Fruit fly (Drosophila melanogaster) whole organism, embryonic: Measurements from ENCODE around the gene Pex7.
A peak's percentile ranks its signal among the peaks of the same experiment; 100 is the strongest.

Source experiments
- Abd-B ChIP-seq: fragments of 200-800 bp; sonication (Bioruptor generic); optimal IDR thresholded peaks from 2 replicates; lab custom pipeline; 2018; ENCODE audit warnings: missing biosample characterization, mild to moderate bottlenecking, missing genetic modification characterization, moderate library complexity
- Ada2b ChIP-seq: fragments of 200-800 bp; sonication (Bioruptor generic); IDR thresholded peaks from 2 replicates; pipeline ENCODE4 v1.3.6; 2022; ENCODE audit warnings: missing biosample characterization, missing genetic modification characterization
- Antp ChIP-seq: fragments of 200-800 bp; sonication (Bioruptor generic); optimal IDR thresholded peaks from 3 replicates; lab custom pipeline; 2016; ENCODE audit warnings: missing biosample characterization, missing genetic modification characterization
- CG10274 ChIP-seq: fragments of 200-800 bp; sonication (Bioruptor generic); optimal IDR thresholded peaks from 3 replicates; lab custom pipeline; 2017; ENCODE audit warnings: missing biosample characterization, mild to moderate bottlenecking, missing genetic modification characterization
- CG11560 ChIP-seq: fragments of 200-800 bp; sonication (Bioruptor generic); IDR thresholded peaks from 3 replicates; pipeline ENCODE4 v1.3.6; 2022; ENCODE audit warnings: missing biosample characterization, missing genetic modification characterization
- CG1233 ChIP-seq: fragments of 200-800 bp; sonication (Bioruptor generic); optimal IDR thresholded peaks from 4 replicates; lab custom pipeline; 2018; ENCODE audit warnings: missing biosample characterization, mild to moderate bottlenecking, missing genetic modification characterization
- CG12769 ChIP-seq: fragments of 200-800 bp; sonication (Bioruptor generic); optimal IDR thresholded peaks from 2 replicates; lab custom pipeline; 2019; ENCODE audit warnings: missing biosample characterization, mild to moderate bottlenecking, missing genetic modification characterization, moderate library complexity
- CG14050 ChIP-seq: fragments of 200-800 bp; sonication (Bioruptor generic); IDR thresholded peaks from 3 replicates; pipeline ENCODE4 v1.3.6; 2022; ENCODE audit warnings: missing biosample characterization, missing genetic modification characterization
- CG16779 ChIP-seq: fragments of 200-800 bp; sonication (Bioruptor generic); IDR thresholded peaks from 2 replicates; pipeline ENCODE4 v1.3.6; 2022; ENCODE audit warnings: missing biosample characterization, missing genetic modification characterization
- CG17328 ChIP-seq: fragments of 200-800 bp; sonication (Bioruptor generic); IDR thresholded peaks from 2 replicates; pipeline ENCODE4 v1.3.6; 2022; ENCODE audit warnings: missing biosample characterization, missing genetic modification characterization
- CG17612 ChIP-seq: fragments of 200-800 bp; sonication (Bioruptor generic); IDR thresholded peaks from 2 replicates; pipeline ENCODE4 v1.3.6; 2022; ENCODE audit warnings: missing biosample characterization, missing genetic modification characterization
- CG1792 ChIP-seq: fragments of 200-800 bp; sonication (Bioruptor generic); optimal IDR thresholded peaks from 2 replicates; lab custom pipeline; 2016; ENCODE audit warnings: missing biosample characterization, missing genetic modification characterization
- CG42726 ChIP-seq: fragments of 200-800 bp; sonication (Bioruptor generic); IDR thresholded peaks from 2 replicates; pipeline ENCODE4 v1.3.6; 2022; ENCODE audit warnings: missing biosample characterization, missing genetic modification characterization; ENCODE audit not compliant: partially characterized antibody
- CG4404 ChIP-seq: fragments of 200-800 bp; sonication (Bioruptor generic); IDR thresholded peaks from 2 replicates; pipeline ENCODE4 v1.3.6; 2022; ENCODE audit warnings: missing biosample characterization, missing genetic modification characterization
- CG5953 ChIP-seq: fragments of 200-800 bp; sonication (Bioruptor generic); IDR thresholded peaks from 2 replicates; pipeline ENCODE4 v1.3.6; 2022; ENCODE audit warnings: missing biosample characterization, missing genetic modification characterization
- CG8359 ChIP-seq: fragments of 200-800 bp; sonication (Bioruptor generic); optimal IDR thresholded peaks from 2 replicates; lab custom pipeline; 2017; ENCODE audit warnings: missing biosample characterization, mild to moderate bottlenecking, missing genetic modification characterization, borderline replicate concordance
- Camta ChIP-seq: fragments of 200-800 bp; sonication (Bioruptor generic); optimal IDR thresholded peaks from 2 replicates; lab custom pipeline; 2016; ENCODE audit warnings: missing biosample characterization, missing genetic modification characterization
- E2f1 ChIP-seq: fragments of 200-800 bp; sonication (Bioruptor generic); IDR thresholded peaks from 2 replicates; pipeline ENCODE4 v1.3.6; 2022; ENCODE audit warnings: missing biosample characterization, missing genetic modification characterization
- Elba2 ChIP-seq: fragments of 200-800 bp; sonication (Bioruptor generic); optimal IDR thresholded peaks from 3 replicates; lab custom pipeline; 2016; ENCODE audit warnings: missing biosample characterization, missing genetic modification characterization
- Ets97D ChIP-seq: fragments of 200-800 bp; sonication (Bioruptor generic); optimal IDR thresholded peaks from 3 replicates; lab custom pipeline; 2016; ENCODE audit warnings: missing biosample characterization, missing genetic modification characterization
- MESR4 ChIP-seq: fragments of 200-800 bp; sonication (Bioruptor generic); optimal IDR thresholded peaks from 2 replicates; lab custom pipeline; 2018; ENCODE audit warnings: missing biosample characterization, mild to moderate bottlenecking, missing genetic modification characterization, moderate library complexity
- Med ChIP-seq: fragments of 200-800 bp; sonication (Bioruptor generic); peaks from one replicate; lab custom pipeline; 2016; ENCODE audit warnings: missing biosample characterization, missing genetic modification characterization, mild to moderate bottlenecking, inconsistent platforms, moderate library complexity
- Myb ChIP-seq: fragments of 200-800 bp; sonication (Bioruptor generic); optimal IDR thresholded peaks from 2 replicates; lab custom pipeline; 2016; ENCODE audit warnings: missing biosample characterization, missing genetic modification characterization
- NC2α ChIP-seq: fragments of 200-800 bp; sonication (Bioruptor generic); optimal IDR thresholded peaks from 2 replicates; lab custom pipeline; 2016; ENCODE audit warnings: missing biosample characterization, missing genetic modification characterization
- Nf-YB ChIP-seq: fragments of 200-800 bp; sonication (Bioruptor generic); optimal IDR thresholded peaks from 3 replicates; lab custom pipeline; 2019; ENCODE audit warnings: missing biosample characterization, mild to moderate bottlenecking, missing genetic modification characterization, moderate library complexity
- Ravus ChIP-seq: fragments of 200-800 bp; sonication (Bioruptor generic); IDR thresholded peaks from 2 replicates; pipeline ENCODE4 v1.3.6; 2022; ENCODE audit warnings: missing biosample characterization, missing genetic modification characterization
- Spps ChIP-seq: fragments of 200-800 bp; sonication (Bioruptor generic); optimal IDR thresholded peaks from 2 replicates; lab custom pipeline; 2018; ENCODE audit warnings: missing biosample characterization, mild to moderate bottlenecking, missing genetic modification characterization
- Sry-β ChIP-seq: fragments of 200-800 bp; sonication (Bioruptor generic); optimal IDR thresholded peaks from 2 replicates; lab custom pipeline; 2018; ENCODE audit warnings: missing biosample characterization, mild to moderate bottlenecking, missing genetic modification characterization, moderate library complexity
- Tbp ChIP-seq: fragments of >200 bp; optimal IDR thresholded peaks from 2 replicates; lab custom pipeline; 2018; ENCODE audit warnings: missing biosample characterization, missing genetic modification characterization
- Trl ChIP-seq, 3 experiments: fragments of >200 bp in 2 of 3; fragments of 200-800 bp in 1 of 3; sonication (Bioruptor generic) in 1 of 3; optimal IDR thresholded peaks; 2 replicates in 1 of 3; 3 replicates in 2 of 3; lab custom pipeline; 2016 to 2017; ENCODE audit warnings: missing biosample characterization in 1 of 3, missing genetic modification characterization in 1 of 3
- az2 ChIP-seq: fragments of 200-800 bp; sonication (Bioruptor generic); optimal IDR thresholded peaks from 3 replicates; lab custom pipeline; 2016; ENCODE audit warnings: missing biosample characterization, missing genetic modification characterization
- dati ChIP-seq: fragments of 200-800 bp; sonication (Bioruptor generic); IDR thresholded peaks from 2 replicates; pipeline ENCODE4 v1.3.6; 2022; ENCODE audit warnings: missing biosample characterization, missing genetic modification characterization
- dpn ChIP-seq, 2 experiments: fragments of 200-800 bp; sonication (Bioruptor generic); optimal IDR thresholded peaks; 3 replicates each; lab custom pipeline; 2016; ENCODE audit warnings: missing biosample characterization in 2 of 2, missing genetic modification characterization in 2 of 2
- esg ChIP-seq: fragments of 200-800 bp; sonication (Bioruptor generic); conservative IDR thresholded peaks from 2 replicates; pipeline ENCODE4 v1.3.6; 2022; ENCODE audit warnings: missing biosample characterization, missing genetic modification characterization
- grau ChIP-seq: fragments of 200-800 bp; optimal IDR thresholded peaks from 3 replicates; lab custom pipeline; 2019; ENCODE audit warnings: missing biosample characterization, mild to moderate bottlenecking, missing genetic modification characterization, moderate library complexity
- gro ChIP-seq: fragments of 200-800 bp; sonication (Bioruptor generic); optimal IDR thresholded peaks from 2 replicates; lab custom pipeline; 2016; ENCODE audit warnings: missing biosample characterization, missing genetic modification characterization
- gt ChIP-seq: fragments of 200-800 bp; sonication (Bioruptor generic); IDR thresholded peaks from 2 replicates; pipeline ENCODE4 v1.3.6; 2022; ENCODE audit warnings: missing biosample characterization, missing genetic modification characterization
- jigr1 ChIP-seq: fragments of 200-800 bp; sonication (Bioruptor generic); IDR thresholded peaks from 3 replicates; pipeline ENCODE4 v1.3.6; 2022; ENCODE audit warnings: missing biosample characterization, missing genetic modification characterization
- kah ChIP-seq: fragments of 200-800 bp; sonication (Bioruptor generic); optimal IDR thresholded peaks from 2 replicates; lab custom pipeline; 2018; ENCODE audit warnings: missing biosample characterization, mild to moderate bottlenecking, missing genetic modification characterization
- knrl ChIP-seq: fragments of 200-800 bp; sonication (Bioruptor generic); IDR thresholded peaks from 3 replicates; pipeline ENCODE4 v1.3.6; 2022; ENCODE audit warnings: missing biosample characterization, missing genetic modification characterization; ENCODE audit not compliant: partially characterized antibody
- mam ChIP-seq: fragments of 200-800 bp; sonication (Bioruptor generic); optimal IDR thresholded peaks from 3 replicates; lab custom pipeline; 2016; ENCODE audit warnings: missing biosample characterization, missing genetic modification characterization
- mld ChIP-seq: fragments of 200-800 bp; sonication (Bioruptor generic); IDR thresholded peaks from 3 replicates; pipeline ENCODE4 v1.3.6; 2022; ENCODE audit warnings: missing biosample characterization, missing genetic modification characterization; ENCODE audit not compliant: partially characterized antibody
- nerfin-1 ChIP-seq: fragments of 200-800 bp; sonication (Bioruptor generic); optimal IDR thresholded peaks from 3 replicates; lab custom pipeline; 2019; ENCODE audit warnings: missing biosample characterization, mild to moderate bottlenecking, missing genetic modification characterization, moderate library complexity
- prd ChIP-seq, 3 experiments: fragments of >200 bp in 2 of 3; fragments of 200-800 bp in 1 of 3; sonication (Bioruptor generic) in 1 of 3; optimal IDR thresholded peaks in 2 of 3; IDR thresholded peaks in 1 of 3; 2 replicates in 2 of 3; 3 replicates in 1 of 3; pipeline versions ENCODE4 v1.3.6 to Lab custom; 2017 to 2022; ENCODE audit warnings: missing biosample characterization in 1 of 3, missing genetic modification characterization in 1 of 3
- ranshi ChIP-seq: fragments of 200-800 bp; sonication (Bioruptor generic); IDR thresholded peaks from 2 replicates; pipeline ENCODE4 v1.3.6; 2022; ENCODE audit warnings: missing biosample characterization, missing genetic modification characterization
- run ChIP-seq: fragments of 200-800 bp; sonication (Bioruptor generic); optimal IDR thresholded peaks from 3 replicates; lab custom pipeline; 2018; ENCODE audit warnings: missing biosample characterization, mild to moderate bottlenecking, missing genetic modification characterization
- sd ChIP-seq: fragments of 200-800 bp; sonication (Bioruptor generic); optimal IDR thresholded peaks from 3 replicates; lab custom pipeline; 2018; ENCODE audit warnings: missing biosample characterization, mild to moderate bottlenecking, missing genetic modification characterization, moderate library complexity
- tgo ChIP-seq: fragments of 200-800 bp; sonication (Bioruptor generic); IDR thresholded peaks from 3 replicates; pipeline ENCODE4 v1.3.6; 2022; ENCODE audit warnings: missing biosample characterization, missing genetic modification characterization
- tio ChIP-seq: fragments of 200-800 bp; sonication (Bioruptor generic); optimal IDR thresholded peaks from 2 replicates; lab custom pipeline; 2017; ENCODE audit warnings: missing biosample characterization, missing genetic modification characterization, inconsistent platforms
- trem ChIP-seq: fragments of 200-800 bp; optimal IDR thresholded peaks from 3 replicates; lab custom pipeline; 2019; ENCODE audit warnings: missing biosample characterization, mild to moderate bottlenecking, missing genetic modification characterization, moderate library complexity

The Pex7 gene

DNA sequence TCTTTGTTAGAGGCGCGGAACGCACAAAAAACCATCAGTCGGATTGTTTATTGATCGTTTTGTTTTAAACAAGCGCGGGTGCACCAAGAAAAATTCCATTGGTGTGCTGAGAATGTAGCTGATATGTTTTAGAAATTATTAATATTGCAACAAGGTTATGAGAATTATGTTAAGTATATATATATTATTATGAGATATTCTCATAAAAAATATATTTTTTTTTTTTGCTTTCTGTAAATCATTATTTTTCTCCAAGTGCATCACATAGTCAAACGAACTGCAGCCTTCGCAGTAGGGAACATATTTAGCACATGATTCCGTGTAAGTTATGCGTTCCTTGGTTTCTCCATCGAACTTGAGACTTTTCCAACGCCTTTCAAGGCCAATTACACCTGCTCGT lies 18.0 kb upstream of the Pex7 start (continued):
- TF ChIP-seq CG11560 (tag; lab: Robert Waterston, UW) (peak; percentile 48; the same call in 1 of the 3 replicates), CG10274 (GFP tag; lab: Kevin White, UChicago) (no peak), Spps (tag; lab: Kevin White, UChicago) (peak; percentile 40), Sry-β (GFP tag; lab: Kevin White, UChicago) (no peak), CG42726 (no peak), dati (GFP tag; lab: Robert Waterston, UW) (no peak), Med (peak; percentile 63), Tbp (GFP tag; lab: Kevin White, UChicago) (no peak), az2 (GFP tag; lab: Kevin White, UChicago) (peak; percentile 51), Ada2b (GFP tag; lab: Robert Waterston, UW) (peak; percentile 86), Ets97D (no peak), trem (tag; lab: Kevin White, UChicago) (peak; percentile 58), Camta (GFP tag; lab: Kevin White, UChicago) (no peak), CG1233 (peak; percentile 63), Abd-B (no peak), dpn (GFP tag; optimal IDR thresholded peaks at IDR 0.05; lab: Kevin White, UChicago) (peak in 1 of 2 experiments; percentile 48), sd (tag; lab: Kevin White, UChicago) (no peak), prd (optimal IDR thresholded peaks at IDR 0.05; lab: Kevin White, UChicago) (no peak), prd (GFP tag; IDR thresholded peaks at IDR 0.05; lab: Robert Waterston, UW) (peak; percentile 88), run (peak; percentile 7), CG16779 (GFP tag; lab: Robert Waterston, UW) (no peak), NC2α (GFP tag; lab: Kevin White, UChicago) (no peak), CG4404 (GFP tag; lab: Robert Waterston, UW) (peak; percentile 50; the same call in 1 of the 2 replicates), Trl (optimal IDR thresholded peaks at IDR 0.05; lab: Kevin White, UChicago) (no peak), Trl (GFP tag; optimal IDR thresholded peaks at IDR 0.05; lab: Kevin White, UChicago) (no peak), grau (peak; percentile 75), E2f1 (GFP tag; lab: Robert Waterston, UW) (peak; percentile 78), Elba2 (GFP tag; lab: Kevin White, UChicago) (no peak), knrl (GFP tag; lab: Robert Waterston, UW) (no peak), kah (peak; percentile 34), MESR4 (GFP tag; lab: Kevin White, UChicago) (no peak), CG8359 (GFP tag; lab: Kevin White, UChicago) (peak; percentile 11), mam (GFP tag; lab: Kevin White, UChicago) (no peak), CG5953 (peak; percentile 30; the same call in 1 of the 2 replicates), CG1792 (GFP tag; lab: Kevin White, UChicago) (no peak), esg (GFP tag; lab: Robert Waterston, UW) (no peak; the same call in 1 of the 2 replicates), gt (no peak; the same call in 1 of the 2 replicates), Ravus (GFP tag; lab: Robert Waterston, UW) (peak; percentile 45), Nf-YB (GFP tag; lab: Kevin White, UChicago) (no peak), gro (GFP tag; lab: Kevin White, UChicago) (no peak), jigr1 (no peak), CG14050 (GFP tag; lab: Robert Waterston, UW) (peak; percentile 33; the same call in 1 of the 3 replicates), nerfin-1 (tag; lab: Kevin White, UChicago) (peak; percentile 29), ranshi (peak; percentile 84), tgo (peak; percentile 88), CG17612 (GFP tag; lab: Robert Waterston, UW) (0 out of 2 replicates have a peak, but pooled peaks have one; percentile 29), CG12769 (tag; lab: Kevin White, UChicago) (no peak), Myb (GFP tag; lab: Kevin White, UChicago) (no peak), mld (GFP tag; lab: Robert Waterston, UW) (no peak), Antp (GFP tag; lab: Kevin White, UChicago) (no peak), tio (GFP tag; lab: Kevin White, UChicago) (peak; percentile 13), CG17328 (GFP tag; lab: Robert Waterston, UW) (peak; percentile 65)
